Worm (Caenorhabditis elegans): Measurements from ENCODE around the gene srd-21.

- no peak for TF ChIP-seq aha-1 (tag; optimal IDR thresholded peaks at IDR 0.05)
- TF ChIP-seq nhr-12 (tag; optimal IDR thresholded peaks at IDR 0.05), result no peak
- no peak for TF ChIP-seq snu-23 (GFP tag; optimal IDR thresholded peaks at IDR 0.05)
- TF ChIP-seq nhr-47 (tag; optimal IDR thresholded peaks at IDR 0.05), result no peak
- no peak for TF ChIP-seq egl-27 (tag; optimal IDR thresholded peaks at IDR 0.05)
- TF ChIP-seq unc-62 (GFP tag; optimal IDR thresholded peaks at IDR 0.05), result no peak
- TF ChIP-seq nhr-237 (tag; optimal IDR thresholded peaks at IDR 0.05), result no peak
Observed at ce11 chrV:16581061-16581460, 48.6 kb upstream of the srd-21 start.

Data from whole organism, L1 larva.